Worm (Caenorhabditis elegans): Measurements from ENCODE around the gene rgs-2.

ce11 chrX:12663114-12663513 is 49.3 kb upstream of the rgs-2 start:
- TF ChIP-seq mml-1 (tag; optimal IDR thresholded peaks at IDR 0.05) (no peak), skn-1 (tag; optimal IDR thresholded peaks at IDR 0.05) (no peak), ceh-9 (tag; optimal IDR thresholded peaks at IDR 0.05) (no peak), ceh-82 (tag; optimal IDR thresholded peaks at IDR 0.05) (no peak), ztf-11 (tag; optimal IDR thresholded peaks at IDR 0.05) (no peak), elt-1 (tag; optimal IDR thresholded peaks at IDR 0.05) (no peak), egl-27 (tag; optimal IDR thresholded peaks at IDR 0.05) (no peak), nhr-12 (tag; optimal IDR thresholded peaks at IDR 0.05) (no peak), ZK546.5 (tag; optimal IDR thresholded peaks at IDR 0.05) (no peak), mdl-1 (tag; optimal IDR thresholded peaks at IDR 0.05) (no peak)
